Fruit fly (Drosophila melanogaster): ENCODE results near the gene RhoGAP92B.
A peak's percentile ranks its signal among the peaks of the same experiment; 100 is the strongest.

The RhoGAP92B gene

dm6 chr3R:19863979-19864775 lies 40.8 kb upstream of the RhoGAP92B start, which contains the start of the genes CG4572 and CG4686 (continued):
- TF ChIP-seq NK7.1 (GFP tag; optimal IDR thresholded peaks at IDR 0.05) (no peak), CG12155 (GFP tag; optimal IDR thresholded peaks at IDR 0.05) (peak; percentile 72), CG9876 (GFP tag; optimal IDR thresholded peaks at IDR 0.05) (peak; percentile 58), nom (GFP tag; optimal IDR thresholded peaks at IDR 0.05) (peak; percentile 46), cas (GFP tag; IDR thresholded peaks at IDR 0.05) (peak; percentile 58; the same call in 1 of the 2 replicates), CG7357 (GFP tag; IDR thresholded peaks at IDR 0.05) (peak; percentile 83), sc (optimal IDR thresholded peaks at IDR 0.05) (no peak), sc (GFP tag; optimal IDR thresholded peaks at IDR 0.05) (peak; percentile 22), sna (GFP tag; IDR thresholded peaks at IDR 0.05; ENCODE audit: partially characterized antibody) (no peak), CG17359 (tag; optimal IDR thresholded peaks at IDR 0.05) (peak; percentile 58), Hr78 (GFP tag; optimal IDR thresholded peaks at IDR 0.05) (peak in 1 of 2 experiments; percentile 33), CG2129 (GFP tag; IDR thresholded peaks at IDR 0.05; ENCODE audit: partially characterized antibody) (no peak), danr (GFP tag; IDR thresholded peaks at IDR 0.05) (peak; percentile 75), CG15269 (tag; optimal IDR thresholded peaks at IDR 0.05) (peak; percentile 81), CG16815 (GFP tag; optimal IDR thresholded peaks at IDR 0.05) (peak; percentile 54), mld (GFP tag; IDR thresholded peaks at IDR 0.05; ENCODE audit: partially characterized antibody) (no peak), onecut (GFP tag; IDR thresholded peaks at IDR 0.05) (no peak), CG1603 (tag; optimal IDR thresholded peaks at IDR 0.05) (no peak), Sin3A (optimal IDR thresholded peaks at IDR 0.05) (peak; percentile 68), Ssrp (tag; optimal IDR thresholded peaks at IDR 0.05) (peak; percentile 65), CG14667 (GFP tag; IDR thresholded peaks at IDR 0.05) (peak; percentile 69), wdn (GFP tag; IDR thresholded peaks at IDR 0.05) (no peak), tll (GFP tag; optimal IDR thresholded peaks at IDR 0.05) (peak in 1 of 2 experiments; percentile 13), MESR4 (GFP tag; optimal IDR thresholded peaks at IDR 0.05) (no peak), CG4820 (GFP tag; optimal IDR thresholded peaks at IDR 0.05) (peak; percentile 69), trh (GFP tag; optimal IDR thresholded peaks at IDR 0.05) (peak; percentile 34), CG10147 (GFP tag; optimal IDR thresholded peaks at IDR 0.05) (peak; percentile 65), pnt (GFP tag; optimal IDR thresholded peaks at IDR 0.05) (peak; percentile 70), hb (GFP tag; IDR thresholded peaks at IDR 0.05; ENCODE audit: partially characterized antibody) (no peak), Antp (GFP tag; optimal IDR thresholded peaks at IDR 0.05) (peak; percentile 70), CG8290 (GFP tag; optimal IDR thresholded peaks at IDR 0.05) (peak; percentile 41), CG8290 (tag; optimal IDR thresholded peaks at IDR 0.05) (peak; percentile 21 to 67), CG11085 (GFP tag; IDR thresholded peaks at IDR 0.05) (peak; percentile 80), CG30431 (GFP tag; optimal IDR thresholded peaks at IDR 0.05) (peak; percentile 68), CG9215 (GFP tag; IDR thresholded peaks at IDR 0.05) (peak; percentile 79), salm (tag; optimal IDR thresholded peaks at IDR 0.05) (peak; percentile 48), CG11398 (GFP tag; optimal IDR thresholded peaks at IDR 0.05) (peak; percentile 62), CG11504 (tag; optimal IDR thresholded peaks at IDR 0.05) (no peak), Lpt (GFP tag; optimal IDR thresholded peaks at IDR 0.05) (no peak), ase (GFP tag; IDR thresholded peaks at IDR 0.05) (peak; percentile 65), Neu2 (GFP tag; optimal IDR thresholded peaks at IDR 0.05; ENCODE audit: borderline replicate concordance) (no peak), HLH3B (GFP tag; IDR thresholded peaks at IDR 0.05) (peak; percentile 68), CG7963 (GFP tag; IDR thresholded peaks at IDR 0.05; ENCODE audit: partially characterized antibody) (no peak), CG11456 (GFP tag; IDR thresholded peaks at IDR 0.05) (peak; percentile 84), inv (GFP tag; IDR thresholded peaks at IDR 0.05; ENCODE audit: partially characterized antibody) (no peak), Deaf1 (tag; optimal IDR thresholded peaks at IDR 0.05) (no peak), CG10431 (GFP tag; optimal IDR thresholded peaks at IDR 0.05) (peak; percentile 34), Spps (tag; optimal IDR thresholded peaks at IDR 0.05) (no peak), klu (GFP tag; IDR thresholded peaks at IDR 0.05) (peak; percentile 75; the same call in 1 of the 2 replicates)

Data from whole organism, embryonic.